Fruit fly (Drosophila melanogaster) whole organism, embryonic: ENCODE results near the gene CG11350.

Experiments
- Awh ChIP-seq: fragments of 200-800 bp; sonication (Bioruptor generic); IDR thresholded peaks from 2 replicates; pipeline ENCODE4, ENCODE4 v1.3.6; 2022; ENCODE audit warnings: missing biosample characterization, missing genetic modification characterization
- Blimp-1 ChIP-seq: fragments of 200-800 bp; sonication (Bioruptor generic); optimal IDR thresholded peaks from 3 replicates; lab custom pipeline; 2018; ENCODE audit warnings: missing biosample characterization, missing genetic modification characterization, mild to moderate bottlenecking, moderate library complexity, missing genetic modification reagents
- CG10209 ChIP-seq: fragments of 200-800 bp; sonication (Bioruptor generic); optimal IDR thresholded peaks from 3 replicates; lab custom pipeline; 2017; ENCODE audit warnings: missing biosample characterization, mild to moderate bottlenecking, missing genetic modification characterization, missing genetic modification reagents
- CG10366 ChIP-seq: fragments of 200-800 bp; sonication (Bioruptor generic); IDR thresholded peaks from 2 replicates; pipeline ENCODE4 v1.3.6; 2022; ENCODE audit warnings: missing biosample characterization, missing genetic modification characterization
- CG10462 ChIP-seq: fragments of 200-800 bp; sonication (Bioruptor generic); optimal IDR thresholded peaks from 2 replicates; lab custom pipeline; 2016; ENCODE audit warnings: missing biosample characterization, missing genetic modification characterization
- CG15514 ChIP-seq: fragments of 200-800 bp; sonication (Bioruptor generic); optimal IDR thresholded peaks from 3 replicates; lab custom pipeline; 2017; ENCODE audit warnings: missing biosample characterization, missing genetic modification characterization, mild to moderate bottlenecking, moderate library complexity, missing genetic modification reagents
- CG16779 ChIP-seq: fragments of 200-800 bp; sonication (Bioruptor generic); IDR thresholded peaks from 2 replicates; pipeline ENCODE4 v1.3.6; 2022; ENCODE audit warnings: missing biosample characterization, missing genetic modification characterization
- CG17186 ChIP-seq: fragments of 200-800 bp; sonication (Bioruptor generic); optimal IDR thresholded peaks from 3 replicates; lab custom pipeline; 2017; ENCODE audit warnings: missing biosample characterization, missing genetic modification reagents, missing genetic modification characterization
- CG17385 ChIP-seq: fragments of 200-800 bp; sonication (Bioruptor generic); optimal IDR thresholded peaks from 3 replicates; lab custom pipeline; 2018; ENCODE audit warnings: missing biosample characterization, mild to moderate bottlenecking, missing genetic modification characterization
- CG31365 ChIP-seq: fragments of 200-800 bp; sonication (Bioruptor generic); optimal IDR thresholded peaks from 2 replicates; lab custom pipeline; 2018; ENCODE audit warnings: missing biosample characterization, mild to moderate bottlenecking, missing genetic modification characterization
- CG34376 ChIP-seq: fragments of 200-800 bp; sonication (Bioruptor generic); optimal IDR thresholded peaks from 2 replicates; lab custom pipeline; 2018; ENCODE audit warnings: missing biosample characterization, mild to moderate bottlenecking, missing genetic modification characterization
- CG42726 ChIP-seq: fragments of 200-800 bp; sonication (Bioruptor generic); IDR thresholded peaks from 2 replicates; pipeline ENCODE4 v1.3.6; 2022; ENCODE audit warnings: missing biosample characterization, missing genetic modification characterization; ENCODE audit not compliant: partially characterized antibody
- CG4424 ChIP-seq: fragments of 200-800 bp; sonication (Bioruptor generic); optimal IDR thresholded peaks from 3 replicates; lab custom pipeline; 2016; ENCODE audit warnings: missing biosample characterization, missing genetic modification characterization
- CG5245 ChIP-seq: fragments of 200-800 bp; sonication (Bioruptor generic); optimal IDR thresholded peaks from 3 replicates; lab custom pipeline; 2016; ENCODE audit warnings: missing biosample characterization, missing genetic modification characterization
- CG6175 ChIP-seq: fragments of 200-800 bp; sonication (Bioruptor generic); IDR thresholded peaks from 3 replicates; pipeline ENCODE4 v1.3.6; 2022; ENCODE audit warnings: missing biosample characterization, missing genetic modification characterization
- CG8388 ChIP-seq: fragments of 200-800 bp; sonication (Bioruptor generic); optimal IDR thresholded peaks from 2 replicates; lab custom pipeline; 2019; ENCODE audit warnings: missing biosample characterization, mild to moderate bottlenecking, missing genetic modification characterization, moderate library complexity
- CG9727 ChIP-seq: fragments of 200-800 bp; sonication (Bioruptor generic); optimal IDR thresholded peaks from 3 replicates; lab custom pipeline; 2017; ENCODE audit warnings: missing biosample characterization, mild to moderate bottlenecking, missing genetic modification characterization
- D19A ChIP-seq: fragments of 200-800 bp; optimal IDR thresholded peaks from 3 replicates; lab custom pipeline; 2019; ENCODE audit warnings: missing biosample characterization, mild to moderate bottlenecking, missing genetic modification characterization, moderate library complexity
- Deaf1 ChIP-seq: fragments of 200-800 bp; optimal IDR thresholded peaks from 3 replicates; lab custom pipeline; 2019; ENCODE audit warnings: missing biosample characterization, mild to moderate bottlenecking, missing genetic modification characterization, moderate library complexity
- Dfd ChIP-seq, 2 experiments: fragments of >200 bp; optimal IDR thresholded peaks; 2 replicates each; lab custom pipeline; 2017; ENCODE audit warnings: missing biosample characterization in 2 of 2, missing genetic modification characterization in 2 of 2
- Drgx ChIP-seq: fragments of 200-800 bp; sonication (Bioruptor generic); IDR thresholded peaks from 2 replicates; pipeline ENCODE4 v1.3.6; 2022; ENCODE audit warnings: missing biosample characterization, missing genetic modification characterization
- GATAe ChIP-seq: fragments of 200-800 bp; sonication (Bioruptor generic); conservative IDR thresholded peaks from 2 replicates; pipeline ENCODE4 v1.3.6; 2022; ENCODE audit warnings: missing biosample characterization, missing genetic modification characterization
- HLH4C ChIP-seq: fragments of 200-800 bp; sonication (Bioruptor generic); IDR thresholded peaks from 3 replicates; pipeline ENCODE4 v1.3.6; 2022; ENCODE audit warnings: missing biosample characterization, missing genetic modification characterization; ENCODE audit not compliant: partially characterized antibody
- Hr51 ChIP-seq, 2 experiments: fragments of 200-800 bp; sonication (Bioruptor generic); optimal IDR thresholded peaks; 2 replicates in 1 of 2; 3 replicates in 1 of 2; lab custom pipeline; 2016 to 2018; ENCODE audit warnings: missing biosample characterization in 2 of 2, missing genetic modification characterization in 2 of 2, mild to moderate bottlenecking in 1 of 2, moderate library complexity in 1 of 2
- Mes4 ChIP-seq: fragments of 200-800 bp; sonication (Bioruptor generic); optimal IDR thresholded peaks from 2 replicates; lab custom pipeline; 2016; ENCODE audit warnings: missing biosample characterization, missing genetic modification characterization
- NK7.1 ChIP-seq: fragments of 200-800 bp; sonication (Bioruptor generic); optimal IDR thresholded peaks from 3 replicates; lab custom pipeline; 2016; ENCODE audit warnings: missing biosample characterization, missing genetic modification characterization
- TFAM ChIP-seq: fragments of 200-800 bp; sonication (Bioruptor generic); optimal IDR thresholded peaks from 2 replicates; lab custom pipeline; 2017; ENCODE audit warnings: missing biosample characterization, missing genetic modification characterization, inconsistent platforms
- Vsx1 ChIP-seq: fragments of 200-800 bp; sonication (Bioruptor generic); optimal IDR thresholded peaks from 2 replicates; lab custom pipeline; 2017; ENCODE audit warnings: missing biosample characterization, mild to moderate bottlenecking, missing genetic modification characterization, missing genetic modification reagents
- al ChIP-seq: fragments of 200-800 bp; sonication (Bioruptor generic); IDR thresholded peaks from 2 replicates; pipeline ENCODE4 v1.3.6; 2022; ENCODE audit warnings: missing biosample characterization, missing genetic modification characterization
- ap ChIP-seq: fragments of 200-800 bp; sonication (Bioruptor generic); IDR thresholded peaks from 2 replicates; pipeline ENCODE4 v1.3.6; 2022; ENCODE audit warnings: missing biosample characterization, missing genetic modification characterization
- ash1 ChIP-seq: fragments of 200-800 bp; sonication (Bioruptor generic); optimal IDR thresholded peaks from 2 replicates; lab custom pipeline; 2018; ENCODE audit warnings: missing biosample characterization, mild to moderate bottlenecking, missing genetic modification characterization
- bcd ChIP-seq: fragments of 200-800 bp; sonication (Bioruptor generic); optimal IDR thresholded peaks from 2 replicates; lab custom pipeline; 2017; ENCODE audit warnings: missing biosample characterization, mild to moderate bottlenecking, missing genetic modification characterization
- crol ChIP-seq: fragments of 200-800 bp; sonication (Bioruptor generic); IDR thresholded peaks from 2 replicates; pipeline ENCODE4 v1.3.6; 2022; ENCODE audit warnings: missing biosample characterization, missing genetic modification characterization
- dysf ChIP-seq: fragments of 200-800 bp; sonication (Bioruptor generic); IDR thresholded peaks from 3 replicates; pipeline ENCODE4 v1.3.6; 2022; ENCODE audit warnings: missing biosample characterization, missing genetic modification characterization
- jing ChIP-seq: fragments of 200-800 bp; sonication (Bioruptor generic); optimal IDR thresholded peaks from 2 replicates; lab custom pipeline; 2018; ENCODE audit warnings: missing biosample characterization, mild to moderate bottlenecking, missing genetic modification characterization
- lmd ChIP-seq: fragments of 200-800 bp; sonication (Bioruptor generic); IDR thresholded peaks from 2 replicates; pipeline ENCODE4 v1.3.6; 2022; ENCODE audit warnings: missing biosample characterization, missing genetic modification characterization
- nerfin-2 ChIP-seq: fragments of 200-800 bp; sonication (Bioruptor generic); IDR thresholded peaks from 2 replicates; pipeline ENCODE4 v1.3.6; 2022; ENCODE audit warnings: missing biosample characterization, missing genetic modification characterization; ENCODE audit not compliant: partially characterized antibody
- peb ChIP-seq: fragments of 200-800 bp; sonication (Bioruptor generic); IDR thresholded peaks from 2 replicates; pipeline ENCODE4 v1.3.6; 2022; ENCODE audit warnings: missing biosample characterization, missing genetic modification characterization
- sob ChIP-seq: fragments of 200-800 bp; sonication (Bioruptor generic); IDR thresholded peaks from 2 replicates; pipeline ENCODE4 v1.3.6; 2022; ENCODE audit warnings: missing biosample characterization, missing genetic modification characterization
- sr ChIP-seq: fragments of 200-800 bp; sonication (Bioruptor generic); IDR thresholded peaks from 3 replicates; pipeline ENCODE4 v1.3.6; 2022; ENCODE audit warnings: missing biosample characterization, missing genetic modification characterization
- stwl ChIP-seq: fragments of 200-800 bp; sonication (Bioruptor generic); optimal IDR thresholded peaks from 3 replicates; lab custom pipeline; 2018; ENCODE audit warnings: missing biosample characterization, mild to moderate bottlenecking, missing genetic modification characterization, moderate library complexity
- zen ChIP-seq: fragments of 200-800 bp; sonication (Bioruptor generic); optimal IDR thresholded peaks from 3 replicates; lab custom pipeline; 2018; ENCODE audit warnings: missing biosample characterization, mild to moderate bottlenecking, missing genetic modification characterization, moderate library complexity

The CG11350 gene

dm6 chr3L:4500400-4500799 lies 17.8 kb downstream of the CG11350 start, which contains the start of gene CG13720:
CG13720 (minus strand) TSS chr3L:4500500.
- TF ChIP-seq CG16779 (no peak), nerfin-2 (GFP tag; lab: Robert Waterston, UW) (no peak), Blimp-1 (GFP tag; lab: Kevin White, UChicago) (peak; percentile 67)
- TF ChIP-seq, all 482 proteins: peak for 1

- TF ChIP-seq HLH4C (GFP tag; lab: Robert Waterston, UW), result no peak
- peak; percentile 39 for TF ChIP-seq stwl
- TF ChIP-seq CG8388 (GFP tag; lab: Kevin White, UChicago), result peak; percentile 91
Observed at dm6 chr3L:4501406-4501805, 18.8 kb downstream of the CG11350 start.

dm6 chr3L:4507846-4508245 lies 25.2 kb downstream of the CG11350 start:
- TF ChIP-seq dysf (GFP tag; lab: Robert Waterston, UW), result no peak
- no peak for TF ChIP-seq lmd (GFP tag; lab: Robert Waterston, UW)
- no peak for TF ChIP-seq CG17186 (GFP tag; lab: Kevin White, UChicago)
- TF ChIP-seq Blimp-1 (GFP tag; lab: Kevin White, UChicago), result peak; percentile 43

dm6 chr3L:4508307-4508706 lies 25.7 kb downstream of the CG11350 start, which contains the start of gene NT1:
NT1 (minus strand) TSS chr3L:4508433.
- TF ChIP-seq Awh (peak; percentile 15; the same call in 1 of the 2 replicates), sr (GFP tag; lab: Robert Waterston, UW) (0 out of 3 replicates have a peak, but pooled peaks have one; percentile 25), Dfd (GFP tag; optimal IDR thresholded peaks at IDR 0.05; lab: Kevin White, UChicago) (peak in 1 of 2 experiments; percentile 50), Drgx (GFP tag; lab: Robert Waterston, UW) (0 out of 2 replicates have a peak, but pooled peaks have one; percentile 13), bcd (GFP tag; lab: Kevin White, UChicago) (no peak)

dm6 chr3L:4508926-4509457 lies 26.4 kb downstream of the CG11350 start:
- no peak for TF ChIP-seq Vsx1 (GFP tag; lab: Kevin White, UChicago)
- TF ChIP-seq CG10366, result no peak
- TF ChIP-seq CG9727 (GFP tag; lab: Kevin White, UChicago), result no peak
- TF ChIP-seq al, result no peak
- no peak for TF ChIP-seq CG5245
- no peak for TF ChIP-seq sob (GFP tag; lab: Robert Waterston, UW)
- TF ChIP-seq Mes4, result no peak
- no peak for TF ChIP-seq CG42726 (GFP tag; lab: Robert Waterston, UW)
- TF ChIP-seq peb (GFP tag; lab: Robert Waterston, UW), result no peak
- TF ChIP-seq zen (tag; lab: Kevin White, UChicago), result no peak
- no peak for TF ChIP-seq jing (GFP tag; lab: Kevin White, UChicago)
- TF ChIP-seq CG4424 (GFP tag; lab: Kevin White, UChicago), result no peak
- no peak for TF ChIP-seq Dfd (GFP tag; optimal IDR thresholded peaks at IDR 0.05; lab: Kevin White, UChicago)
- TF ChIP-seq D19A, result no peak
- TF ChIP-seq Deaf1 (tag; lab: Kevin White, UChicago), result no peak
- TF ChIP-seq CG34376 (GFP tag; lab: Kevin White, UChicago), result no peak
- no peak for TF ChIP-seq NK7.1 (GFP tag; lab: Kevin White, UChicago)
- TF ChIP-seq CG10462 (GFP tag; lab: Kevin White, UChicago), result no peak
- TF ChIP-seq CG31365 (tag; lab: Kevin White, UChicago), result no peak
- peak in 1 of 2 experiments; percentile 67 for TF ChIP-seq Hr51 (GFP tag; optimal IDR thresholded peaks at IDR 0.05; lab: Kevin White, UChicago)
- TF ChIP-seq CG17385 (GFP tag; lab: Kevin White, UChicago), result peak; percentile 18
- no peak for TF ChIP-seq CG6175 (GFP tag; lab: Robert Waterston, UW)
- TF ChIP-seq TFAM, result no peak
- TF ChIP-seq ash1, result no peak
- no peak for TF ChIP-seq ap (GFP tag; lab: Robert Waterston, UW)
- TF ChIP-seq HLH4C (GFP tag; lab: Robert Waterston, UW), result no peak
- TF ChIP-seq CG15514, result no peak
- peak; percentile 5 for TF ChIP-seq CG10209
- TF ChIP-seq crol (GFP tag; lab: Robert Waterston, UW), result no peak
- no peak for TF ChIP-seq GATAe
